Fruit fly (Drosophila melanogaster) whole organism, prepupa: ENCODE results near the gene CG18581.
A peak's percentile ranks its signal among the peaks of the same experiment; 100 is the strongest.

Experiments
- Blimp-1 ChIP-seq: fragments of 200-800 bp; sonication (Bioruptor generic); optimal IDR thresholded peaks from 3 replicates; lab custom pipeline; 2017; ENCODE audit warnings: missing biosample characterization, missing genetic modification characterization, mild to moderate bottlenecking, moderate library complexity, missing genetic modification reagents
- CG10631 ChIP-seq: fragments of 200-800 bp; sonication (Bioruptor generic); optimal IDR thresholded peaks from 2 replicates; lab custom pipeline; 2016; ENCODE audit warnings: missing biosample characterization, missing genetic modification characterization
- CG10669 ChIP-seq: fragments of 200-800 bp; sonication (Bioruptor generic); optimal IDR thresholded peaks from 3 replicates; lab custom pipeline; 2018; ENCODE audit warnings: missing biosample characterization, mild to moderate bottlenecking, missing genetic modification characterization, moderate library complexity
- CG11294 ChIP-seq: fragments of 200-800 bp; sonication (Bioruptor generic); IDR thresholded peaks from 2 replicates; pipeline ENCODE4 v1.3.6; 2022; ENCODE audit warnings: missing biosample characterization, missing genetic modification characterization
- CG11762 ChIP-seq: fragments of 200-800 bp; sonication (Bioruptor generic); optimal IDR thresholded peaks from 3 replicates; lab custom pipeline; 2016; ENCODE audit warnings: missing biosample characterization, missing genetic modification characterization; ENCODE audit not compliant: insufficient read depth
- CG15336 ChIP-seq: fragments of 200-800 bp; sonication (Bioruptor generic); IDR thresholded peaks from 2 replicates; pipeline ENCODE4 v1.3.6; 2022; ENCODE audit warnings: missing biosample characterization, missing genetic modification characterization
- CG1621 ChIP-seq: fragments of 200-800 bp; sonication (Bioruptor generic); optimal IDR thresholded peaks from 3 replicates; lab custom pipeline; 2018; ENCODE audit warnings: missing biosample characterization, mild to moderate bottlenecking, missing genetic modification characterization
- CG16779 ChIP-seq: fragments of 200-800 bp; sonication (Bioruptor generic); optimal IDR thresholded peaks from 3 replicates; lab custom pipeline; 2017; ENCODE audit warnings: missing biosample characterization, mild to moderate bottlenecking, missing genetic modification characterization
- CG3032 ChIP-seq: fragments of 200-800 bp; optimal IDR thresholded peaks from 2 replicates; lab custom pipeline; 2019; ENCODE audit warnings: missing biosample characterization, mild to moderate bottlenecking, missing genetic modification characterization, moderate library complexity
- CG31627 ChIP-seq: fragments of 200-800 bp; sonication (Bioruptor generic); optimal IDR thresholded peaks from 3 replicates; lab custom pipeline; 2016; ENCODE audit warnings: missing biosample characterization, missing genetic modification characterization
- CG32006 ChIP-seq: fragments of 200-800 bp; sonication (Bioruptor generic); optimal IDR thresholded peaks from 3 replicates; lab custom pipeline; 2017; ENCODE audit warnings: missing biosample characterization, mild to moderate bottlenecking, missing genetic modification characterization
- CG34406 ChIP-seq: fragments of 200-800 bp; sonication (Bioruptor generic); optimal IDR thresholded peaks from 3 replicates; lab custom pipeline; 2016; ENCODE audit warnings: missing biosample characterization, missing genetic modification characterization
- CG3919 ChIP-seq: fragments of 200-800 bp; sonication (Bioruptor generic); optimal IDR thresholded peaks from 3 replicates; lab custom pipeline; 2016; ENCODE audit warnings: missing biosample characterization, missing genetic modification characterization
- CG6163 ChIP-seq: fragments of 200-800 bp; sonication (Bioruptor generic); IDR thresholded peaks from 3 replicates; pipeline ENCODE4 v1.3.6; 2022; ENCODE audit warnings: missing biosample characterization, missing genetic modification characterization
- CG6276 ChIP-seq: fragments of 200-800 bp; sonication (Bioruptor generic); optimal IDR thresholded peaks from 2 replicates; lab custom pipeline; 2017; ENCODE audit warnings: missing biosample characterization, mild to moderate bottlenecking, missing genetic modification characterization
- CG6808 ChIP-seq: fragments of 200-800 bp; sonication (Bioruptor generic); optimal IDR thresholded peaks from 3 replicates; lab custom pipeline; 2017; ENCODE audit warnings: missing biosample characterization, missing genetic modification characterization, mild to moderate bottlenecking, moderate library complexity, missing genetic modification reagents
- CG6854 ChIP-seq: fragments of 200-800 bp; sonication (Bioruptor generic); optimal IDR thresholded peaks from 2 replicates; lab custom pipeline; 2017; ENCODE audit warnings: missing biosample characterization, mild to moderate bottlenecking, missing genetic modification characterization
- CG7368 ChIP-seq: fragments of 200-800 bp; sonication (Bioruptor generic); optimal IDR thresholded peaks from 3 replicates; lab custom pipeline; 2016; ENCODE audit warnings: missing biosample characterization, missing genetic modification characterization
- CG8119 ChIP-seq: fragments of 200-800 bp; sonication (Bioruptor generic); IDR thresholded peaks from 3 replicates; pipeline ENCODE4 v1.3.6; 2022; ENCODE audit warnings: missing biosample characterization, missing genetic modification characterization
- CG8319 ChIP-seq: fragments of 200-800 bp; sonication (Bioruptor generic); optimal IDR thresholded peaks from 3 replicates; lab custom pipeline; 2016; ENCODE audit warnings: missing biosample characterization, missing genetic modification characterization
- Eip75B ChIP-seq: fragments of 200-800 bp; sonication (Bioruptor generic); optimal IDR thresholded peaks from 3 replicates; lab custom pipeline; 2016; ENCODE audit warnings: missing biosample characterization, missing genetic modification characterization
- Eip78C ChIP-seq: fragments of 200-800 bp; sonication (Bioruptor generic); peaks from one replicate; lab custom pipeline; 2016; ENCODE audit warnings: missing biosample characterization, missing genetic modification characterization
- Eip93F ChIP-seq: fragments of 200-800 bp; sonication (Bioruptor generic); optimal IDR thresholded peaks from 2 replicates; lab custom pipeline; 2016; ENCODE audit warnings: missing biosample characterization, mild to moderate bottlenecking, missing genetic modification characterization
- Ets21C ChIP-seq: fragments of 200-800 bp; sonication (Bioruptor generic); optimal IDR thresholded peaks from 3 replicates; lab custom pipeline; 2016; ENCODE audit warnings: missing biosample characterization, missing genetic modification characterization
- Ets96B ChIP-seq: fragments of 200-800 bp; optimal IDR thresholded peaks from 2 replicates; lab custom pipeline; 2019; ENCODE audit warnings: missing biosample characterization, mild to moderate bottlenecking, missing genetic modification characterization, moderate library complexity
- Gug ChIP-seq: fragments of 200-800 bp; sonication (Bioruptor generic); IDR thresholded peaks from 2 replicates; pipeline ENCODE4 v1.3.6; 2022; ENCODE audit warnings: missing biosample characterization, missing genetic modification characterization
- Hr38 ChIP-seq: sonication (Bioruptor generic); optimal IDR thresholded peaks from 2 replicates; lab custom pipeline; 2016; ENCODE audit warnings: missing biosample characterization, missing genetic modification characterization
- Hr39 ChIP-seq: fragments of 200-800 bp; sonication (Bioruptor generic); optimal IDR thresholded peaks from 2 replicates; lab custom pipeline; 2016; ENCODE audit warnings: missing biosample characterization, missing genetic modification characterization
- Hr4 ChIP-seq: fragments of 200-800 bp; sonication (Bioruptor generic); optimal IDR thresholded peaks from 3 replicates; lab custom pipeline; 2016; ENCODE audit warnings: missing biosample characterization, missing genetic modification characterization
- Lpt ChIP-seq: fragments of 200-800 bp; sonication (Bioruptor generic); optimal IDR thresholded peaks from 3 replicates; lab custom pipeline; 2016; ENCODE audit warnings: missing biosample characterization, missing genetic modification characterization
- Met ChIP-seq: fragments of 200-800 bp; sonication (Bioruptor generic); optimal IDR thresholded peaks from 3 replicates; lab custom pipeline; 2016; ENCODE audit warnings: missing biosample characterization, missing genetic modification characterization
- Sox102F ChIP-seq: fragments of 200-800 bp; sonication (Bioruptor generic); optimal IDR thresholded peaks from 2 replicates; lab custom pipeline; 2016; ENCODE audit warnings: missing biosample characterization, mild to moderate bottlenecking, missing genetic modification characterization
- Sox14 ChIP-seq: fragments of 200-800 bp; sonication (Bioruptor generic); optimal IDR thresholded peaks from 3 replicates; lab custom pipeline; 2016; ENCODE audit warnings: missing biosample characterization, missing genetic modification characterization
- Sox15 ChIP-seq: fragments of 200-800 bp; sonication (Bioruptor generic); optimal IDR thresholded peaks from 3 replicates; lab custom pipeline; 2016; ENCODE audit warnings: missing biosample characterization, missing genetic modification characterization
- achi ChIP-seq: fragments of 200-800 bp; sonication (Bioruptor generic); optimal IDR thresholded peaks from 3 replicates; lab custom pipeline; 2016; ENCODE audit warnings: missing biosample characterization, missing genetic modification characterization
- acj6 ChIP-seq: fragments of 200-800 bp; sonication (Bioruptor generic); optimal IDR thresholded peaks from 3 replicates; lab custom pipeline; 2016; ENCODE audit warnings: missing biosample characterization, missing genetic modification characterization
- cyc ChIP-seq: fragments of 200-800 bp; sonication (Bioruptor generic); optimal IDR thresholded peaks from 3 replicates; lab custom pipeline; 2016; ENCODE audit warnings: missing biosample characterization, missing genetic modification characterization
- dac ChIP-seq: fragments of 200-800 bp; sonication (Bioruptor generic); optimal IDR thresholded peaks from 2 replicates; lab custom pipeline; 2017; ENCODE audit warnings: missing biosample characterization, mild to moderate bottlenecking, missing genetic modification characterization
- dsx ChIP-seq: fragments of 200-800 bp; optimal IDR thresholded peaks from 3 replicates; lab custom pipeline; 2019; ENCODE audit warnings: missing biosample characterization, mild to moderate bottlenecking, missing genetic modification characterization, moderate library complexity; ENCODE audit not compliant: poor library complexity, severe bottlenecking
- eg ChIP-seq: fragments of 200-800 bp; sonication (Bioruptor generic); IDR thresholded peaks from 3 replicates; pipeline ENCODE4 v1.3.6; 2022; ENCODE audit warnings: missing biosample characterization, missing genetic modification characterization
- esn ChIP-seq: fragments of 200-800 bp; sonication (Bioruptor generic); optimal IDR thresholded peaks from 2 replicates; lab custom pipeline; 2016; ENCODE audit warnings: missing biosample characterization, mild to moderate bottlenecking, missing genetic modification characterization, moderate library complexity
- fd59A ChIP-seq: fragments of 200-800 bp; sonication (Bioruptor generic); optimal IDR thresholded peaks from 2 replicates; lab custom pipeline; 2017; ENCODE audit warnings: missing biosample characterization, mild to moderate bottlenecking, missing genetic modification characterization, missing genetic modification reagents
- fd85E ChIP-seq: fragments of 200-800 bp; sonication (Bioruptor generic); optimal IDR thresholded peaks from 3 replicates; lab custom pipeline; 2016; ENCODE audit warnings: missing biosample characterization, missing genetic modification characterization
- fkh ChIP-seq: fragments of 200-800 bp; sonication (Bioruptor generic); optimal IDR thresholded peaks from 3 replicates; lab custom pipeline; 2017; ENCODE audit warnings: missing biosample characterization, mild to moderate bottlenecking, missing genetic modification characterization, moderate library complexity
- net ChIP-seq: fragments of 200-800 bp; sonication (Bioruptor generic); optimal IDR thresholded peaks from 3 replicates; lab custom pipeline; 2016; ENCODE audit warnings: missing biosample characterization, missing genetic modification characterization
- pdm3 ChIP-seq: fragments of 200-800 bp; sonication (Bioruptor generic); optimal IDR thresholded peaks from 3 replicates; lab custom pipeline; 2016; ENCODE audit warnings: missing biosample characterization, missing genetic modification characterization
- salr ChIP-seq, 2 experiments: fragments of 200-800 bp; sonication (Bioruptor generic); optimal IDR thresholded peaks; 3 replicates each; lab custom pipeline; 2016 to 2018; ENCODE audit warnings: missing biosample characterization in 2 of 2, missing genetic modification characterization in 2 of 2, mild to moderate bottlenecking in 1 of 2
- ss ChIP-seq, 2 experiments: fragments of 200-800 bp; sonication (Bioruptor generic); optimal IDR thresholded peaks; 2 replicates in 1 of 2; 3 replicates in 1 of 2; lab custom pipeline; 2017 to 2018; ENCODE audit warnings: mild to moderate bottlenecking in 2 of 2, missing biosample characterization in 2 of 2, missing genetic modification characterization in 2 of 2, moderate library complexity in 1 of 2
- svp ChIP-seq: fragments of 200-800 bp; sonication (Bioruptor generic); peaks from one replicate; lab custom pipeline; 2016; ENCODE audit warnings: missing biosample characterization, missing genetic modification characterization
- topi ChIP-seq: fragments of 200-800 bp; sonication (Bioruptor generic); optimal IDR thresholded peaks from 3 replicates; lab custom pipeline; 2016; ENCODE audit warnings: missing biosample characterization, missing genetic modification characterization
- vri ChIP-seq: fragments of 200-800 bp; sonication (Bioruptor generic); optimal IDR thresholded peaks from 3 replicates; lab custom pipeline; 2016; ENCODE audit warnings: missing biosample characterization, mild to moderate bottlenecking, missing genetic modification characterization

Gene CG18581

DNA sequence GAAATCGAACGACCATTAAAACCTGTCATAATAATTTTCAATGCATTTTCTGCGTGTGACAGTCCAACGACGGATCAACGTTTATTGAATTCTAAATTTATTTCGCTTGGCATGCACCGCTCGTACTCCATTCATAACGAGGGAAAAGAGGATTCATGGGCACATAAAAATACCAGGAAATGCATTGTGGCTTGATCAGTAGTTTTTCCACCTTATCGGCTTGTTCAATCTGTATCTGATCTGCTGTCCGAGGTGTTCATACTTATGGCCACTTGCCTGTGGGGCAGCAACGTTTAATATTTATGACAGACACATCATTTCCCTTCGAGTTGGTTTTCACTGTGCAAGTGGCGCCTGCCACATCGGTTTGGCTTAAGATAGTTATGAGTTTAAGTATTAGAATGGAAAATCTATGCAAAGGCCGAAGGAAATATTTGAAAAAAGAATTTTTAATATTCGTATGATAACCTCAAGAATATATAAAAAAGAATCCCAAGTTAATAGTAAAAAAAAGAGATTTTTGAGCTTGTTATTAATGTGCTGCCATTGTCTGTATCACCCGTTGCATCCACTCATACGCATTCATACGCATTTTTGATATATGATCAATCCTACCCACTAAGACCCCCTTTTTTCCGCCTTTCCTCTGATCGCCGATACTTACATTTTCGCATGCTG lies 42.6 kb downstream of the CG18581 start:
- peak; percentile 54 for TF ChIP-seq achi (GFP tag; lab: Kevin White, UChicago)
- peak; percentile 59 for TF ChIP-seq CG8119
- TF ChIP-seq Sox102F (GFP tag; lab: Kevin White, UChicago), result peak; percentile 17
- peak; percentile 16 for TF ChIP-seq CG31627 (GFP tag; lab: Kevin White, UChicago)
- TF ChIP-seq CG16779 (tag; lab: Kevin White, UChicago), result no peak
- peak; percentile 6 for TF ChIP-seq net
- TF ChIP-seq esn, result peak; percentile 28
- TF ChIP-seq Hr4, result peak; percentile 31
- TF ChIP-seq fkh, result no peak
- peak; percentile 16 for TF ChIP-seq Ets21C (GFP tag; lab: Kevin White, UChicago)
- TF ChIP-seq Sox15 (GFP tag; lab: Kevin White, UChicago), result no peak
- TF ChIP-seq Met (GFP tag; lab: Kevin White, UChicago), result peak; percentile 42
- peak; percentile 15 for TF ChIP-seq CG10631 (GFP tag; lab: Kevin White, UChicago)
- TF ChIP-seq svp (GFP tag; lab: Kevin White, UChicago), result peak; percentile 69
- TF ChIP-seq dsx (GFP tag; lab: Kevin White, UChicago), result peak; percentile 8
- TF ChIP-seq Ets96B (tag; lab: Kevin White, UChicago), result peak; percentile 45
- no peak for TF ChIP-seq fd85E (GFP tag; lab: Kevin White, UChicago)
- peak; percentile 21 for TF ChIP-seq CG3032 (tag; lab: Kevin White, UChicago)
- no peak for TF ChIP-seq dac
- no peak for TF ChIP-seq cyc (GFP tag; lab: Kevin White, UChicago)
- no peak for TF ChIP-seq CG7368
- TF ChIP-seq CG6163, result peak; percentile 56; the same call in 2 of the 3 replicates
- TF ChIP-seq CG11762 (GFP tag; lab: Kevin White, UChicago), result no peak
- no peak for TF ChIP-seq CG11294 (GFP tag; lab: Robert Waterston, UW)
- TF ChIP-seq CG1621 (tag; lab: Kevin White, UChicago), result no peak
- no peak for TF ChIP-seq CG8319 (GFP tag; lab: Kevin White, UChicago)
- TF ChIP-seq topi, result no peak
- TF ChIP-seq CG32006, result peak; percentile 58
- peak; percentile 16 for TF ChIP-seq CG10669 (GFP tag; lab: Kevin White, UChicago)
- TF ChIP-seq acj6 (GFP tag; lab: Kevin White, UChicago), result peak; percentile 24
- TF ChIP-seq salr (GFP tag; optimal IDR thresholded peaks at IDR 0.05; lab: Kevin White, UChicago), result no peak
- no peak for TF ChIP-seq vri
- TF ChIP-seq CG6854 (GFP tag; lab: Kevin White, UChicago), result no peak
- TF ChIP-seq eg (GFP tag; lab: Robert Waterston, UW), result 0 out of 3 replicates have a peak, but pooled peaks have one; percentile 30
- TF ChIP-seq Hr38 (GFP tag; lab: Kevin White, UChicago), result no peak
- TF ChIP-seq Sox14, result peak; percentile 20
- peak; percentile 7 for TF ChIP-seq pdm3 (GFP tag; lab: Kevin White, UChicago)
- TF ChIP-seq CG6276 (GFP tag; lab: Kevin White, UChicago), result no peak
- peak; percentile 20 for TF ChIP-seq Lpt (GFP tag; lab: Kevin White, UChicago)
- TF ChIP-seq CG3919 (GFP tag; lab: Kevin White, UChicago), result no peak
- no peak for TF ChIP-seq Gug (GFP tag; lab: Robert Waterston, UW)
- TF ChIP-seq Hr39 (GFP tag; lab: Kevin White, UChicago), result no peak
- no peak for TF ChIP-seq Eip93F (GFP tag; lab: Kevin White, UChicago)
- TF ChIP-seq CG34406 (GFP tag; lab: Kevin White, UChicago), result peak; percentile 22
- TF ChIP-seq Eip75B, result peak; percentile 28
- TF ChIP-seq Blimp-1 (GFP tag; lab: Kevin White, UChicago), result no peak
- TF ChIP-seq ss (GFP tag; optimal IDR thresholded peaks at IDR 0.05; lab: Kevin White, UChicago), result peak in 1 of 2 experiments; percentile 16
- TF ChIP-seq fd59A (GFP tag; lab: Kevin White, UChicago), result peak; percentile 25
- TF ChIP-seq Eip78C (GFP tag; lab: Kevin White, UChicago), result peak; percentile 90
- TF ChIP-seq CG6808 (GFP tag; lab: Kevin White, UChicago), result peak; percentile 15
- peak; percentile 55 for TF ChIP-seq CG15336 (GFP tag; lab: Robert Waterston, UW)
